Worm (Caenorhabditis elegans): ENCODE measurements around the gene ins-21.

ins-21 gene

ce11 chrIII:10064140-10064539, 40.6 kb downstream of the ins-21 start, which contains the start of gene ekl-6:
ekl-6 (plus strand) TSS chrIII:10064404.
- TF ChIP-seq C34F6.9 (tag; optimal IDR thresholded peaks at IDR 0.05) (peak; percentile 73), gmeb-1 (tag; optimal IDR thresholded peaks at IDR 0.05) (peak; percentile 51), dmd-4 (tag; optimal IDR thresholded peaks at IDR 0.05) (no peak), lsy-2 (tag; optimal IDR thresholded peaks at IDR 0.05) (peak in 1 of 2 experiments; percentile 47), snpc-4 (tag; optimal IDR thresholded peaks at IDR 0.05) (no peak), F13H6.1 (tag; optimal IDR thresholded peaks at IDR 0.05) (peak; percentile 58), fos-1 (tag; optimal IDR thresholded peaks at IDR 0.05) (peak; percentile 21), nhr-12 (tag; optimal IDR thresholded peaks at IDR 0.05) (no peak), sma-3 (GFP tag; optimal IDR thresholded peaks at IDR 0.05) (peak; percentile 63), crh-2 (tag; optimal IDR thresholded peaks at IDR 0.05) (peak; percentile 4), nhr-21 (tag; optimal IDR thresholded peaks at IDR 0.05) (no peak), unc-55 (GFP tag; optimal IDR thresholded peaks at IDR 0.05) (peak; percentile 54), sma-9 (GFP tag; optimal IDR thresholded peaks at IDR 0.05) (peak; percentile 68), sma-9 (tag; optimal IDR thresholded peaks at IDR 0.05) (no peak), nhr-10 (tag; optimal IDR thresholded peaks at IDR 0.05) (no peak), unc-39 (tag; optimal IDR thresholded peaks at IDR 0.05) (no peak), egl-27 (tag; optimal IDR thresholded peaks at IDR 0.05) (no peak)

- TF ChIP-seq snpc-4 (tag; optimal IDR thresholded peaks at IDR 0.05) (no peak), dmd-4 (tag; optimal IDR thresholded peaks at IDR 0.05) (no peak), mbf-1 (tag; optimal IDR thresholded peaks at IDR 0.05) (no peak), egl-27 (tag; optimal IDR thresholded peaks at IDR 0.05) (no peak), mab-5 (tag; optimal IDR thresholded peaks at IDR 0.05) (no peak), ztf-4 (tag; optimal IDR thresholded peaks at IDR 0.05) (no peak), gmeb-1 (tag; optimal IDR thresholded peaks at IDR 0.05) (no peak), unc-62 (GFP tag; optimal IDR thresholded peaks at IDR 0.05) (no peak), elt-3 (tag; optimal IDR thresholded peaks at IDR 0.05) (no peak), aly-2 (tag; optimal IDR thresholded peaks at IDR 0.05) (no peak), lin-11 (tag; optimal IDR thresholded peaks at IDR 0.05) (no peak), nhr-23 (tag; optimal IDR thresholded peaks at IDR 0.05) (no peak), lin-13 (GFP tag; optimal IDR thresholded peaks at IDR 0.05) (no peak), skn-1 (tag; optimal IDR thresholded peaks at IDR 0.05) (no peak), sma-9 (GFP tag; optimal IDR thresholded peaks at IDR 0.05) (no peak), sma-9 (tag; optimal IDR thresholded peaks at IDR 0.05) (no peak), alr-1 (tag; optimal IDR thresholded peaks at IDR 0.05) (no peak), sma-3 (GFP tag; optimal IDR thresholded peaks at IDR 0.05) (no peak), nhr-6 (tag; optimal IDR thresholded peaks at IDR 0.05) (no peak), lsy-2 (tag; optimal IDR thresholded peaks at IDR 0.05) (no peak), ceh-16 (tag; optimal IDR thresholded peaks at IDR 0.05) (no peak)
Observed at ce11 chrIII:10069278-10069677, 45.7 kb downstream of the ins-21 start, which contains the start of gene T16G12.6. T16G12.6 (plus strand) TSS chrIII:10069578.

Measured in whole organism, L2 larva.